Worm (Caenorhabditis elegans): ENCODE data around the gene daf-22.

The daf-22 gene

ce11 chrII:12457275-12457674 is 31.8 kb upstream of the daf-22 start, which contains the start of gene sre-38:
sre-38 (plus strand) TSS chrII:12457575.
- TF ChIP-seq lin-13 (GFP tag; optimal IDR thresholded peaks at IDR 0.05) (no peak), nhr-47 (tag; optimal IDR thresholded peaks at IDR 0.05) (no peak), ceh-90 (tag; optimal IDR thresholded peaks at IDR 0.05) (no peak), unc-98 (GFP tag; IDR thresholded peaks at IDR 0.05) (no peak), F16B12.6 (tag; optimal IDR thresholded peaks at IDR 0.05) (no peak), vab-15 (tag; optimal IDR thresholded peaks at IDR 0.05) (no peak), ceh-63 (GFP tag; optimal IDR thresholded peaks at IDR 0.05) (no peak), nhr-76 (tag; optimal IDR thresholded peaks at IDR 0.05) (no peak), rnt-1 (tag; optimal IDR thresholded peaks at IDR 0.05) (no peak), efl-3 (GFP tag; optimal IDR thresholded peaks at IDR 0.05) (no peak), zag-1 (tag; optimal IDR thresholded peaks at IDR 0.05) (no peak), lsy-2 (tag; optimal IDR thresholded peaks at IDR 0.05) (no peak), egl-13 (tag; optimal IDR thresholded peaks at IDR 0.05) (no peak), hlh-17 (GFP tag; optimal IDR thresholded peaks at IDR 0.05; ENCODE audit: borderline replicate concordance) (no peak), snu-23 (GFP tag; optimal IDR thresholded peaks at IDR 0.05) (no peak), ztf-4 (tag; optimal IDR thresholded peaks at IDR 0.05) (no peak)

ce11 chrII:12456633-12457032 is 31.1 kb upstream of the daf-22 start, which contains the start of gene sre-32:
sre-32 (minus strand) TSS chrII:12456733.
- TF ChIP-seq nhr-77 (tag; optimal IDR thresholded peaks at IDR 0.05) (no peak), nhr-71 (tag; optimal IDR thresholded peaks at IDR 0.05) (no peak), snu-23 (GFP tag; optimal IDR thresholded peaks at IDR 0.05) (no peak), unc-98 (GFP tag; IDR thresholded peaks at IDR 0.05) (no peak), hpl-2 (GFP tag; optimal IDR thresholded peaks at IDR 0.05) (no peak), vab-15 (tag; optimal IDR thresholded peaks at IDR 0.05) (no peak), zip-4 (GFP tag; optimal IDR thresholded peaks at IDR 0.05) (no peak), nhr-237 (tag; optimal IDR thresholded peaks at IDR 0.05) (no peak), nhr-11 (tag; optimal IDR thresholded peaks at IDR 0.05) (no peak), unc-130 (tag; optimal IDR thresholded peaks at IDR 0.05) (no peak)

ce11 chrII:12452754-12453352 is 27.4 kb upstream of the daf-22 start, which contains the start of the genes sre-35 and sre-33:
sre-35 (minus strand) TSS chrII:12452854.
sre-33 (plus strand) TSS chrII:12453302.
- TF ChIP-seq nhr-90 (tag; optimal IDR thresholded peaks at IDR 0.05; ENCODE audit: poor library complexity) (no peak), elt-2 (tag; optimal IDR thresholded peaks at IDR 0.05) (no peak), ceh-90 (tag; optimal IDR thresholded peaks at IDR 0.05) (no peak), nhr-71 (tag; optimal IDR thresholded peaks at IDR 0.05) (no peak), efl-3 (GFP tag; optimal IDR thresholded peaks at IDR 0.05) (no peak), lin-15B (tag; optimal IDR thresholded peaks at IDR 0.05) (no peak), ztf-4 (tag; optimal IDR thresholded peaks at IDR 0.05) (no peak), unc-62 (GFP tag; optimal IDR thresholded peaks at IDR 0.05) (no peak), lin-35 (GFP tag; optimal IDR thresholded peaks at IDR 0.05) (no peak), nhr-77 (tag; optimal IDR thresholded peaks at IDR 0.05) (no peak), Y116A8C.19 (tag; optimal IDR thresholded peaks at IDR 0.05; ENCODE audit: borderline replicate concordance) (no peak), nhr-19 (GFP tag; conservative IDR thresholded peaks at IDR 0.05) (no peak), swsn-7 (tag; optimal IDR thresholded peaks at IDR 0.05) (no peak), C34B4.2 (tag; optimal IDR thresholded peaks at IDR 0.05) (no peak), egl-27 (tag; optimal IDR thresholded peaks at IDR 0.05) (no peak), mdl-1 (tag; optimal IDR thresholded peaks at IDR 0.05) (no peak), C16A3.4 (tag; optimal IDR thresholded peaks at IDR 0.05) (no peak)

ce11 chrII:12449849-12450248 is 24.4 kb upstream of the daf-22 start, which contains the start of gene sre-34:
sre-34 (plus strand) TSS chrII:12450149.
- no peak for TF ChIP-seq nhr-47 (tag; optimal IDR thresholded peaks at IDR 0.05)
- TF ChIP-seq mef-2 (tag; optimal IDR thresholded peaks at IDR 0.05) = no peak
- TF ChIP-seq egl-27 (tag; optimal IDR thresholded peaks at IDR 0.05) = no peak
- TF ChIP-seq ceh-8 (GFP tag; optimal IDR thresholded peaks at IDR 0.05) = no peak
- no peak for TF ChIP-seq hlh-17 (GFP tag; optimal IDR thresholded peaks at IDR 0.05; ENCODE audit: borderline replicate concordance)
- TF ChIP-seq nhr-11 (tag; optimal IDR thresholded peaks at IDR 0.05) = no peak
- TF ChIP-seq hlh-4 (tag; optimal IDR thresholded peaks at IDR 0.05) = no peak
- no peak for TF ChIP-seq isw-1 (GFP tag; IDR thresholded peaks at IDR 0.05)
- no peak for TF ChIP-seq sup-37 (GFP tag; optimal IDR thresholded peaks at IDR 0.05)
- TF ChIP-seq ets-5 (GFP tag; IDR thresholded peaks at IDR 0.05) = no peak

All from whole organism, L1 larva.